Worm (Caenorhabditis elegans) whole organism, late embryonic: ENCODE data around the gene erh-1.
A peak's percentile ranks its signal among the peaks of the same experiment; 100 is the strongest.

Experiments
- F13H6.1 ChIP-seq: sonication (generic microtip); optimal IDR thresholded peaks from 2 replicates; lab custom pipeline; 2016; ENCODE audit warnings: missing genetic modification characterization, missing compliant biosample characterization
- Y22D7AL.16 ChIP-seq: sonication (generic microtip); optimal IDR thresholded peaks from 2 replicates; lab custom pipeline; 2016; ENCODE audit warnings: missing genetic modification characterization, missing compliant biosample characterization
- ahr-1 ChIP-seq: sonication (generic microtip); optimal IDR thresholded peaks from 2 replicates; lab custom pipeline; 2016; ENCODE audit warnings: missing genetic modification characterization, missing compliant biosample characterization
- ceh-14 ChIP-seq: sonication (generic microtip); optimal IDR thresholded peaks from 2 replicates; lab custom pipeline; 2016; ENCODE audit warnings: missing genotype, missing genetic modification characterization, missing compliant biosample characterization
- ceh-2 ChIP-seq: sonication (generic microtip); optimal IDR thresholded peaks from 2 replicates; lab custom pipeline; 2016; ENCODE audit warnings: missing genotype, missing genetic modification characterization, missing compliant biosample characterization
- ceh-22 ChIP-seq: sonication (generic microtip); optimal IDR thresholded peaks from 2 replicates; lab custom pipeline; 2017; ENCODE audit warnings: missing biosample characterization, missing genetic modification characterization
- ceh-24 ChIP-seq: sonication (generic microtip); optimal IDR thresholded peaks from 2 replicates; lab custom pipeline; 2016; ENCODE audit warnings: mild to moderate bottlenecking, missing genetic modification characterization, missing compliant biosample characterization
- ceh-31 ChIP-seq: sonication (generic microtip); optimal IDR thresholded peaks from 2 replicates; lab custom pipeline; 2016; ENCODE audit warnings: missing genetic modification characterization, missing compliant biosample characterization
- ceh-45 ChIP-seq: fragments of 200-800 bp; sonication (Bioruptor generic); IDR thresholded peaks from 2 replicates; pipeline ENCODE4 v1.3.6; 2022; ENCODE audit warnings: missing genetic modification reagents, missing genetic modification characterization, missing compliant biosample characterization
- ceh-48 ChIP-seq: sonication (generic microtip); optimal IDR thresholded peaks from 2 replicates; lab custom pipeline; 2016; ENCODE audit warnings: missing genetic modification characterization, inconsistent platforms, missing compliant biosample characterization
- ceh-6 ChIP-seq: fragments of 200-800 bp; sonication (Bioruptor generic); optimal IDR thresholded peaks from 2 replicates; lab custom pipeline; 2018; ENCODE audit warnings: mild to moderate bottlenecking, missing genetic modification characterization, missing compliant biosample characterization
- elt-2 ChIP-seq: sonication (generic microtip); optimal IDR thresholded peaks from 2 replicates; lab custom pipeline; 2016; ENCODE audit warnings: missing genetic modification reagents, missing genetic modification characterization, missing compliant biosample characterization
- elt-4 ChIP-seq: sonication (generic microtip); optimal IDR thresholded peaks from 2 replicates; lab custom pipeline; 2016; ENCODE audit warnings: missing genetic modification characterization, missing compliant biosample characterization
- eyg-1 ChIP-seq: sonication (generic microtip); optimal IDR thresholded peaks from 2 replicates; lab custom pipeline; 2016; ENCODE audit warnings: missing genotype, missing genetic modification characterization, missing compliant biosample characterization
- fax-1 ChIP-seq: sonication (generic microtip); optimal IDR thresholded peaks from 2 replicates; lab custom pipeline; 2016; ENCODE audit warnings: missing genotype, missing genetic modification characterization, missing compliant biosample characterization
- fkh-10 ChIP-seq: fragments of 150-350 bp; optimal IDR thresholded peaks from 2 replicates; lab custom pipeline; 2014; ENCODE audit warnings: missing biosample characterization, missing genetic modification reagents, missing genetic modification characterization
- fkh-6 ChIP-seq: sonication (generic microtip); optimal IDR thresholded peaks from 2 replicates; lab custom pipeline; 2016; ENCODE audit warnings: missing genetic modification characterization, missing compliant biosample characterization
- hlh-13 ChIP-seq: fragments of 200-800 bp; sonication (Bioruptor generic); optimal IDR thresholded peaks from 2 replicates; lab custom pipeline; 2018; ENCODE audit warnings: mild to moderate bottlenecking, missing genetic modification characterization, missing compliant biosample characterization
- hlh-15 ChIP-seq: sonication (generic microtip); optimal IDR thresholded peaks from 2 replicates; lab custom pipeline; 2016; ENCODE audit warnings: missing genetic modification characterization, missing compliant biosample characterization
- hlh-30 ChIP-seq: sonication (generic microtip); optimal IDR thresholded peaks from 2 replicates; lab custom pipeline; 2017; ENCODE audit warnings: antibody characterized with exemption, missing genetic modification characterization, missing compliant biosample characterization; ENCODE audit not compliant: insufficient read depth
- hlh-6 ChIP-seq: sonication (generic microtip); optimal IDR thresholded peaks from 2 replicates; lab custom pipeline; 2016; ENCODE audit warnings: missing genotype, missing genetic modification characterization, missing compliant biosample characterization
- lin-11 ChIP-seq: fragments of 200-800 bp; sonication (Bioruptor generic); optimal IDR thresholded peaks from 2 replicates; lab custom pipeline; 2018; ENCODE audit warnings: mild to moderate bottlenecking, missing genetic modification characterization, missing compliant biosample characterization
- madf-2 ChIP-seq: sonication (generic microtip); optimal IDR thresholded peaks from 2 replicates; lab custom pipeline; 2017; ENCODE audit warnings: missing genetic modification characterization, missing compliant biosample characterization
- nfya-1 ChIP-seq: sonication (generic microtip); optimal IDR thresholded peaks from 2 replicates; lab custom pipeline; 2017; ENCODE audit warnings: missing genetic modification characterization, mild to moderate bottlenecking, missing compliant biosample characterization, antibody characterized with exemption, moderate library complexity
- pax-1 ChIP-seq: fragments of 150-350 bp; optimal IDR thresholded peaks from 2 replicates; lab custom pipeline; 2014; ENCODE audit warnings: missing biosample characterization, missing genetic modification characterization
- pha-2 ChIP-seq: sonication (generic microtip); optimal IDR thresholded peaks from 2 replicates; lab custom pipeline; 2017; ENCODE audit warnings: mild to moderate bottlenecking, missing genetic modification characterization, missing compliant biosample characterization
- pros-1 ChIP-seq: fragments of 150-350 bp; optimal IDR thresholded peaks from 2 replicates; lab custom pipeline; 2014; ENCODE audit warnings: missing biosample characterization, missing genetic modification reagents, missing genetic modification characterization
- ref-2 ChIP-seq: sonication (generic microtip); optimal IDR thresholded peaks from 2 replicates; lab custom pipeline; 2016; ENCODE audit warnings: missing genetic modification characterization, missing compliant biosample characterization
- rnt-1 ChIP-seq: sonication (generic microtip); optimal IDR thresholded peaks from 2 replicates; lab custom pipeline; 2016; ENCODE audit warnings: missing genetic modification characterization, missing compliant biosample characterization
- sdc-2 ChIP-seq: sonication (generic microtip); optimal IDR thresholded peaks from 2 replicates; lab custom pipeline; 2016; ENCODE audit warnings: missing genotype, missing genetic modification characterization, missing compliant biosample characterization
- sox-2 ChIP-seq: fragments of 200-800 bp; sonication (Bioruptor generic); IDR thresholded peaks from 2 replicates; pipeline ENCODE4 v1.3.6; 2022; ENCODE audit warnings: missing genetic modification reagents, missing genetic modification characterization, missing compliant biosample characterization
- sox-4 ChIP-seq: sonication (generic microtip); optimal IDR thresholded peaks from 2 replicates; lab custom pipeline; 2017; ENCODE audit warnings: mild to moderate bottlenecking, missing genetic modification characterization, inconsistent platforms, missing compliant biosample characterization
- syd-9 ChIP-seq: sonication (generic microtip); optimal IDR thresholded peaks from 2 replicates; lab custom pipeline; 2016; ENCODE audit warnings: mild to moderate bottlenecking, missing genetic modification characterization, moderate library complexity, missing compliant biosample characterization
- unc-55 ChIP-seq: sonication (generic microtip); optimal IDR thresholded peaks from 2 replicates; lab custom pipeline; 2017; ENCODE audit warnings: missing biosample characterization, missing genetic modification reagents, missing genetic modification characterization
- ztf-16 ChIP-seq: sonication (generic microtip); optimal IDR thresholded peaks from 2 replicates; lab custom pipeline; 2017; ENCODE audit warnings: missing genetic modification characterization, missing compliant biosample characterization

erh-1 gene

ce11 chrV:10564830-10565365 lies 14.0 kb downstream of the erh-1 start, which contains the start of gene cat-4:
Gene cat-4, plus strand, starts transcription at chrV:10564880.
- TF ChIP-seq ahr-1 (tag; lab: Kevin White, UChicago) (no peak), ceh-24 (tag; lab: Kevin White, UChicago) (no peak), fkh-6 (no peak), fkh-10 (GFP tag; lab: Kevin White, UChicago) (no peak), hlh-30 (tag; lab: Kevin White, UChicago) (no peak), elt-4 (tag; lab: Kevin White, UChicago) (no peak), ztf-16 (tag; lab: Kevin White, UChicago) (no peak), ceh-48 (tag; lab: Kevin White, UChicago) (no peak), ceh-45 (GFP tag; lab: Robert Waterston, UW) (no peak), nfya-1 (no peak), ceh-22 (tag; lab: Kevin White, UChicago) (no peak), ceh-6 (no peak), unc-55 (GFP tag; lab: Kevin White, UChicago) (no peak), sox-2 (GFP tag; lab: Robert Waterston, UW) (no peak), syd-9 (tag; lab: Kevin White, UChicago) (no peak), ref-2 (tag; lab: Kevin White, UChicago) (no peak), sox-4 (tag; lab: Kevin White, UChicago) (no peak), hlh-6 (tag; lab: Kevin White, UChicago) (no peak), F13H6.1 (tag; lab: Kevin White, UChicago) (no peak)

DNA sequence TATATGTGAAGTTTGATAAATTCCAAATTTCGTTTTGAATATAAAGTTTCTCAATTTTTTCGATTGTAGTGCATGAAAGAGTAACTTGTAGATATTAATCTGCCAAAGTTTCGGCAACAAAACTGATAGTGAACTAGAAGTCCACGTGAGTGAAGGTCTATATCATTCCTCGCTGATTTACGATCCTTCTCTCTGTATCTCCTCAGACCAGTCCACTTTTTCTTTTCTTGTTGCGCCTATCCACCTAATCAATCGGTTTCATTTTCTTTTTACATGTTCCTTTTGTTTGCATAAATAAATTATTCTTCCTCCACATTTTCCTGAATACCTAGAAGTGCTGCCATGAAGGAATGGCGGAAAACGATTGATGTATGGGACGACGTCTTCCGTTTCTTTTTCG lies 14.8 kb downstream of the erh-1 start:
- no peak for TF ChIP-seq ceh-31 (tag; lab: Kevin White, UChicago)
- TF ChIP-seq pax-1 (tag; lab: Kevin White, UChicago), result no peak
- no peak for TF ChIP-seq ceh-2 (tag; lab: Kevin White, UChicago)
- TF ChIP-seq ceh-22 (tag; lab: Kevin White, UChicago), result no peak

DNA sequence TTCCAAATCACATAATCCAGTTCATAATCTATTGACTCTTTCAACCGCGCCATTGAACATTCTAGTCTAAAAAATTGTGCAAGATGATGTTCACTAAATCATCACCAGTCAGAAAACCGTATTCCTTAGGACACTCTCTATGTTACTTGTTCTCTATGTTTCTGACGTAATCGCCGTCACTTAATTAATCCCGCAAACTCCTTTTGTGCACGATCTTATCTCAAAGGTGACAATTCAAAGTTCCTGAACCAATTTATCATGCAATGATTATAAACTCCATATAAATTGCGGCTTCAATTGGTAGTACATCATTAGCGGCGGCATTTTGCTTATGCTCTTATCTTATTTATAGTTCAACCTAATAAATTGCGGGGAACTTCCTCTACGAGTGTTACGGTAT lies 16.1 kb downstream of the erh-1 start:
- TF ChIP-seq madf-2 (tag; lab: Kevin White, UChicago) (no peak), sox-4 (tag; lab: Kevin White, UChicago) (no peak), pros-1 (tag; lab: Kevin White, UChicago) (no peak), fkh-6 (no peak), hlh-6 (tag; lab: Kevin White, UChicago) (no peak), Y22D7AL.16 (tag; lab: Kevin White, UChicago) (no peak), elt-2 (tag; lab: Kevin White, UChicago) (no peak), sdc-2 (tag; lab: Kevin White, UChicago) (no peak), pha-2 (tag; lab: Kevin White, UChicago) (no peak), eyg-1 (tag; lab: Kevin White, UChicago) (no peak), rnt-1 (tag; lab: Kevin White, UChicago) (no peak), ceh-2 (tag; lab: Kevin White, UChicago) (no peak), lin-11 (tag; lab: Kevin White, UChicago) (no peak), hlh-13 (GFP tag; lab: Kevin White, UChicago) (no peak), hlh-15 (tag; lab: Kevin White, UChicago) (no peak)

DNA sequence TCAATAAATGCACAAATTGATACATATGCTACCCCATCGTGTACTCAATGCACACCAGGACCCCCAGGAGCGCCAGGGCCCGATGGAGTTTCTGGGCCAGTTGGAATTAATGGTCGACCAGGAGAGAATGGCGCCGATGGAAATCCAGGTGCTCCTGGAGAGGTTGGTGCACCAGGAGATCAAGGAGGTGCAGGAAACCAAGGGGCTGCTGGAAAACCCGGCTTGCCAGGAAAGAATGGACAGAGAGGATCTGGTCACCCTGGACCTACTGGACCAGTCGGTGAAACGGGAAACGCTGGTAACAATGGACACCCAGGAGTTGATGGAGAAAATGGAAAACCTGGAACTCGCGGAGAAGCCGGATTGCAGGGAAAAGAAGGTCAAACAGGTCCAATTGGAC lies 17.3 kb downstream of the erh-1 start:
- TF ChIP-seq ceh-14 (tag; lab: Kevin White, UChicago) (no peak), ceh-24 (tag; lab: Kevin White, UChicago) (no peak), fax-1 (no peak), elt-4 (tag; lab: Kevin White, UChicago) (peak; percentile 50)
